Fruit fly (Drosophila melanogaster): ENCODE measurements around the gene Tl.

Tl gene

DNA sequence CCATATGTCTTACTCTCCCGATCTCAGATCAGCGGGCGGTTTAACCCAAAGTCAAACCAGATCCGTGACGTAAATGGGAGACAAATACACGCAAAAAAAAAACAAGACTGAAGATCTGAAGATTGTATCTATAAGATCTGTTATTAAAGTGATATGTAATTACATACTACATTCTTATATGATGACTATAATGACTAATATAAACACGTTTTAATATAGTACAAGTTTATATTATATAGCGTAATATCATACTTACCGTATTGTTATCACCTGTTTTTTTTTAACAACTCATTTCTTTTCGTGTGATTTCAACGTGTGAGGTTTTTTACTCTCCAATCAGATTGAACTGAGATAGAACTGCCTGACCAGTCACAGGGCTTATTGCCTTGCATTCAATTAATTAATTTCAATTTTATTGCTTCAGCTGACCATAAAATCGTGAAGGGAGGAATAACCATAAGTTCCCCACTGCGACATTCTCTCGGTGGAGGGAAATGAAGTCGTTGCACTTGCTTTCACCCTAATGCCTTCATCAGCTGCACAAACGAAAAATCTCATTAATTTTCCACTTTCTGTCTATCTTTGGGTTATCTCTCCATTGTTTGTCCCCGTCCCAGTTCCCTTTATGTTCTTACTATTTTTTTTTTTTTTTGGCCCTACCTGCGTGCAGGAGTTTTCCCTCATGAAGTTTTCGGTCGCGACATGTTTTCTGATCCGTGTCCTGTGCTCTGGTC is 2.8 kb downstream of the Tl start (continued):
- TF ChIP-seq CG9932 (GFP tag; IDR thresholded peaks at IDR 0.05): peak; percentile 39; the same call in 1 of the 2 replicates
- peak; percentile 64 for TF ChIP-seq CG12391 (tag; optimal IDR thresholded peaks at IDR 0.05)
- no peak for TF ChIP-seq D (optimal IDR thresholded peaks at IDR 0.05)
- peak; percentile 18 for TF ChIP-seq D (GFP tag; optimal IDR thresholded peaks at IDR 0.05)
- TF ChIP-seq Eip74EF (GFP tag; optimal IDR thresholded peaks at IDR 0.05): peak in 1 of 2 experiments; percentile 35
- TF ChIP-seq CG31441 (GFP tag; IDR thresholded peaks at IDR 0.05): peak; percentile 72
- TF ChIP-seq bcd (GFP tag; optimal IDR thresholded peaks at IDR 0.05): peak; percentile 14
- peak; percentile 43 for TF ChIP-seq CG15601 (tag; optimal IDR thresholded peaks at IDR 0.05)
- no peak for TF ChIP-seq pb (GFP tag; optimal IDR thresholded peaks at IDR 0.05)
- peak; percentile 46 for TF ChIP-seq CG14710 (tag; optimal IDR thresholded peaks at IDR 0.05)
- no peak for TF ChIP-seq CG4854 (GFP tag; optimal IDR thresholded peaks at IDR 0.05)
- TF ChIP-seq row (GFP tag; IDR thresholded peaks at IDR 0.05): peak; percentile 56; the same call in 2 of the 3 replicates
- peak; percentile 58 for TF ChIP-seq CG7556 (GFP tag; optimal IDR thresholded peaks at IDR 0.05)
- TF ChIP-seq oc (tag; optimal IDR thresholded peaks at IDR 0.05): peak; percentile 25
- TF ChIP-seq CG30403 (GFP tag; optimal IDR thresholded peaks at IDR 0.05): peak; percentile 62
- TF ChIP-seq Fer3 (tag; optimal IDR thresholded peaks at IDR 0.05): peak; percentile 27
- TF ChIP-seq CG15269 (tag; optimal IDR thresholded peaks at IDR 0.05): peak; percentile 20
- TF ChIP-seq cwo (GFP tag; optimal IDR thresholded peaks at IDR 0.05): peak; percentile 40
- TF ChIP-seq CG18619 (GFP tag; optimal IDR thresholded peaks at IDR 0.05): peak; percentile 9
- TF ChIP-seq CG11695 (GFP tag; IDR thresholded peaks at IDR 0.05): 0 out of 3 replicates have a peak, but pooled peaks have one; percentile 33
- peak; percentile 56 for TF ChIP-seq sqz (GFP tag; optimal IDR thresholded peaks at IDR 0.05)
- peak; percentile 72 for TF ChIP-seq gem (tag; optimal IDR thresholded peaks at IDR 0.05)
- peak; percentile 16 for TF ChIP-seq az2 (GFP tag; optimal IDR thresholded peaks at IDR 0.05)
- peak; percentile 35 for TF ChIP-seq CG9437 (GFP tag; optimal IDR thresholded peaks at IDR 0.05)
- TF ChIP-seq mld (GFP tag; IDR thresholded peaks at IDR 0.05; ENCODE audit: partially characterized antibody): no peak
- TF ChIP-seq CoRest (tag; optimal IDR thresholded peaks at IDR 0.05): peak; percentile 53
- peak; percentile 36 for TF ChIP-seq grn (GFP tag; optimal IDR thresholded peaks at IDR 0.05)
- no peak for TF ChIP-seq fd64A (GFP tag; optimal IDR thresholded peaks at IDR 0.05)
- TF ChIP-seq CG13894 (tag; optimal IDR thresholded peaks at IDR 0.05): peak; percentile 20
- TF ChIP-seq CG10959 (GFP tag; IDR thresholded peaks at IDR 0.05): no peak
- peak; percentile 10 for TF ChIP-seq Fer1 (GFP tag; optimal IDR thresholded peaks at IDR 0.05)
- TF ChIP-seq CG17912 (GFP tag; optimal IDR thresholded peaks at IDR 0.05): no peak
- TF ChIP-seq gcm (GFP tag; optimal IDR thresholded peaks at IDR 0.05): peak; percentile 61
- TF ChIP-seq CG18599 (GFP tag; optimal IDR thresholded peaks at IDR 0.05): peak; percentile 22
- TF ChIP-seq Elba2 (GFP tag; optimal IDR thresholded peaks at IDR 0.05): no peak
- peak; percentile 67 for TF ChIP-seq dmrt11E (tag; optimal IDR thresholded peaks at IDR 0.05)
- TF ChIP-seq ac (GFP tag; optimal IDR thresholded peaks at IDR 0.05): peak; percentile 3
- TF ChIP-seq run (tag; optimal IDR thresholded peaks at IDR 0.05): no peak
- peak; percentile 30 for TF ChIP-seq Xbp1 (GFP tag; optimal IDR thresholded peaks at IDR 0.05)
- no peak for TF ChIP-seq prd (optimal IDR thresholded peaks at IDR 0.05)
- TF ChIP-seq prd (GFP tag; IDR thresholded peaks at IDR 0.05): peak; percentile 39; the same call in 1 of the 3 replicates
- no peak for TF ChIP-seq dimm (GFP tag; IDR thresholded peaks at IDR 0.05)
- TF ChIP-seq sens (GFP tag): peak; percentile 79
- peak; percentile 52 for TF ChIP-seq CG9727 (GFP tag; optimal IDR thresholded peaks at IDR 0.05)
- peak; percentile 1 to 25 for TF ChIP-seq Trl (optimal IDR thresholded peaks at IDR 0.05)
- TF ChIP-seq Trl (GFP tag; optimal IDR thresholded peaks at IDR 0.05): no peak
- TF ChIP-seq PHDP (tag; optimal IDR thresholded peaks at IDR 0.05): peak; percentile 47
- peak in 1 of 2 experiments; percentile 9 for TF ChIP-seq Hr78 (GFP tag; optimal IDR thresholded peaks at IDR 0.05)
- peak; percentile 43; the same call in 1 of the 2 replicates for TF ChIP-seq Rfx (GFP tag; IDR thresholded peaks at IDR 0.05)
